Worm (Caenorhabditis elegans) whole organism, young adult: ENCODE data around the gene nhr-230.

Source experiments
- ama-1 ChIP-seq, 3 experiments: fragments of 150-350 bp in 1 of 3; sonication (generic microtip) in 2 of 3; optimal IDR thresholded peaks; 2 replicates each; lab custom pipeline; 2014 to 2018; ENCODE audit warnings: missing biosample characterization in 2 of 3, missing genetic modification characterization in 2 of 3, missing genetic modification reagents in 2 of 3
- dpl-1 ChIP-seq: fragments of 150-350 bp; optimal IDR thresholded peaks from 2 replicates; lab custom pipeline; 2014; ENCODE audit warnings: missing biosample characterization, missing genetic modification reagents, missing genetic modification characterization
- hlh-26 ChIP-seq: fragments of 200-800 bp; sonication (Bioruptor generic); conservative IDR thresholded peaks from 2 replicates; pipeline ENCODE4 v1.3.6; 2022; ENCODE audit warnings: missing genetic modification reagents, missing genetic modification characterization, missing compliant biosample characterization
- lir-1 ChIP-seq: fragments of 200-800 bp; sonication (Bioruptor generic); conservative IDR thresholded peaks from 2 replicates; pipeline ENCODE4 v1.3.6; 2022; ENCODE audit warnings: missing genetic modification reagents, missing genetic modification characterization, missing compliant biosample characterization
- madf-3 ChIP-seq: fragments of 200-800 bp; sonication (Bioruptor generic); IDR thresholded peaks from 2 replicates; pipeline ENCODE4 v1.3.6; 2022; ENCODE audit warnings: missing genetic modification reagents, missing genetic modification characterization, missing compliant biosample characterization
- nhr-90 ChIP-seq: sonication (generic microtip); optimal IDR thresholded peaks from 2 replicates; lab custom pipeline; 2016; ENCODE audit warnings: missing genotype, mild to moderate bottlenecking, missing genetic modification characterization, missing compliant biosample characterization
- snpc-4 ChIP-seq, 5 experiments: fragments of 150-350 bp in 1 of 5; sonication (generic microtip) in 4 of 5; optimal IDR thresholded peaks; 2 replicates each; lab custom pipeline; 2014 to 2018; ENCODE audit warnings: missing genetic modification characterization in 5 of 5, missing biosample characterization in 3 of 5, antibody characterized with exemption in 2 of 5, mild to moderate bottlenecking in 2 of 5, missing compliant biosample characterization in 2 of 5, missing genotype in 2 of 5, moderate library complexity in 2 of 5, missing genetic modification reagents in 1 of 5
- tbp1 ChIP-seq: fragments of 200-800 bp; sonication (Bioruptor generic); optimal IDR thresholded peaks from 2 replicates; lab custom pipeline; 2018; ENCODE audit warnings: mild to moderate bottlenecking, missing genetic modification characterization, missing compliant biosample characterization

ce11 chrV:18837125-18837524, 9.5 kb upstream of the nhr-230 start, which contains the start of gene cyp-33D3:
- TF ChIP-seq ama-1 (optimal IDR thresholded peaks at IDR 0.05; lab: Kevin White, UChicago) (no peak), ama-1 (GFP tag; optimal IDR thresholded peaks at IDR 0.05; lab: Kevin White, UChicago) (no peak), lir-1 (GFP tag; lab: Robert Waterston, UW) (no peak), hlh-26 (no peak), tbp1 (no peak), madf-3 (GFP tag; lab: Robert Waterston, UW) (no peak), nhr-90 (tag; lab: Kevin White, UChicago) (no peak), dpl-1 (no peak), snpc-4 (GFP tag; optimal IDR thresholded peaks at IDR 0.05; lab: Kevin White, UChicago) (no peak), snpc-4 (tag; optimal IDR thresholded peaks at IDR 0.05; lab: Kevin White, UChicago) (no peak)
